Fruit fly (Drosophila melanogaster): ENCODE data around the gene vnd.

DNA sequence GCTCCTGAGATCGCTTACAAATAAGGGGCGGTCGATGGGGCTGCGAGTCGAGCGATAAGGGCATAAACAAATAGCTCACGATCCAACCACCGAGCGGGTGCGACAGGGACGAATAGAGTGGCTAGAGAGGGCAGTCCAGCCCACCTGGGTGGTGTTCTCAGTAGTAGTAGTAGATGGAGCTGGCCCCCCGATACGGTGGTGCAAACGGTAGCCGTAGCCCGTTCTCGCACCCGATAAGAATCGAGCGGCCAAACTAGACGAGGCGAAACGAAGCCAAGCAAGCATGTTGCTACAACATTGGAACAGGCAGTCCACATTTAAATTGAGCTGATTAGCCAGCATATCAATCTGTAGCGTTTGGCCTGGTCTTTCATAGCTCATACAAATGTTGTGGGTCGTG, 1.3 kb upstream of the vnd start:
- TF ChIP-seq fkh (GFP tag; optimal IDR thresholded peaks at IDR 0.05) (no peak), CG3032 (tag; optimal IDR thresholded peaks at IDR 0.05) (no peak), CG6792 (GFP tag; optimal IDR thresholded peaks at IDR 0.05) (no peak), Gug (GFP tag; IDR thresholded peaks at IDR 0.05) (no peak), CG16779 (tag; optimal IDR thresholded peaks at IDR 0.05) (no peak), Ets21C (GFP tag; optimal IDR thresholded peaks at IDR 0.05) (no peak), dsx (GFP tag; optimal IDR thresholded peaks at IDR 0.05; ENCODE audit: poor library complexity, severe bottlenecking) (no peak), CG34406 (GFP tag; optimal IDR thresholded peaks at IDR 0.05) (no peak)

Data from whole organism, prepupa.